6 fruit fly cellular contexts compared by ENCODE assay signal in genomic region chr3R:26042131-26042885, dm6.
TF ChIP-seq lines count a peak whose summit lies in the region.

No protein-coding gene starts in this region.

- TF ChIP-seq CTCF in whole organism, embryonic (GFP tag; optimal IDR thresholded peaks at IDR 0.05; lab: Kevin White, UChicago): peak; percentile 65

TF ChIP-seq in whole organism, 6 proteins besides CTCF, POLR2A, EP300 and RAD21:
- peak; percentile 69 for TF ChIP-seq CG8478 (optimal IDR thresholded peaks at IDR 0.05; lab: Kevin White, UChicago)
- TF ChIP-seq EcR (GFP tag; optimal IDR thresholded peaks at IDR 0.05; lab: Kevin White, UChicago): no peak
- no peak for TF ChIP-seq pan (optimal IDR thresholded peaks at IDR 0.05; lab: Kevin White, UChicago)

TF ChIP-seq in whole organism, adult, 20 proteins besides CTCF, POLR2A, EP300 and RAD21 (continues in another document):
- peak; percentile 95 for TF ChIP-seq CG11617 (GFP tag; optimal IDR thresholded peaks at IDR 0.05; lab: Kevin White, UChicago)
- TF ChIP-seq cic (GFP tag; optimal IDR thresholded peaks at IDR 0.05; lab: Kevin White, UChicago): peak; percentile 54
- peak; percentile 93 for TF ChIP-seq CG12768 (GFP tag; optimal IDR thresholded peaks at IDR 0.05; lab: Kevin White, UChicago)
- peak; percentile 96 for TF ChIP-seq Hr96 (GFP tag; optimal IDR thresholded peaks at IDR 0.05; lab: Kevin White, UChicago)
- TF ChIP-seq bab1 (GFP tag; optimal IDR thresholded peaks at IDR 0.05; lab: Kevin White, UChicago): peak; percentile 93
- peak; percentile 96 for TF ChIP-seq CG5204 (GFP tag; optimal IDR thresholded peaks at IDR 0.05; lab: Kevin White, UChicago)
- peak; percentile 70 for TF ChIP-seq pad (GFP tag; optimal IDR thresholded peaks at IDR 0.05; lab: Kevin White, UChicago)
- TF ChIP-seq Mnt (GFP tag; optimal IDR thresholded peaks at IDR 0.05; lab: Kevin White, UChicago): peak; percentile 91
- TF ChIP-seq CG14711 (tag; optimal IDR thresholded peaks at IDR 0.05; lab: Kevin White, UChicago): peak; percentile 100
- TF ChIP-seq CG1620 (GFP tag; optimal IDR thresholded peaks at IDR 0.05; lab: Kevin White, UChicago): peak; percentile 87
- peak; percentile 81 for TF ChIP-seq tj (GFP tag; optimal IDR thresholded peaks at IDR 0.05; lab: Kevin White, UChicago)
- TF ChIP-seq CG7045 (GFP tag; optimal IDR thresholded peaks at IDR 0.05; lab: Kevin White, UChicago): peak; percentile 93
- TF ChIP-seq kay (GFP tag; lab: Kevin White, UChicago; ENCODE audit: borderline replicate concordance): no peak
- TF ChIP-seq CG33017 (tag; optimal IDR thresholded peaks at IDR 0.05; lab: Kevin White, UChicago): peak; percentile 90
- TF ChIP-seq cnc (optimal IDR thresholded peaks at IDR 0.05; lab: Kevin White, UChicago): no peak
- TF ChIP-seq ovo (GFP tag; optimal IDR thresholded peaks at IDR 0.05; lab: Kevin White, UChicago): peak; percentile 67
- TF ChIP-seq Clk (GFP tag; optimal IDR thresholded peaks at IDR 0.05; lab: Kevin White, UChicago): peak; percentile 82

TF ChIP-seq in whole organism, embryonic, 481 proteins besides CTCF, POLR2A, EP300 and RAD21 (continues in another document):
- peak; percentile 97 for TF ChIP-seq Side (GFP tag; optimal IDR thresholded peaks at IDR 0.05; lab: Kevin White, UChicago)
- no peak for TF ChIP-seq Doc3 (GFP tag; IDR thresholded peaks at IDR 0.05; lab: Robert Waterston, UW; ENCODE audit: partially characterized antibody)
- peak; percentile 92 for TF ChIP-seq slou (GFP tag; optimal IDR thresholded peaks at IDR 0.05; lab: Kevin White, UChicago)
- TF ChIP-seq CG34376 (GFP tag; optimal IDR thresholded peaks at IDR 0.05; lab: Kevin White, UChicago): peak; percentile 69
- peak; percentile 97 for TF ChIP-seq CG10366 (GFP tag; IDR thresholded peaks at IDR 0.05; lab: Robert Waterston, UW)
- TF ChIP-seq CG1233 (GFP tag; optimal IDR thresholded peaks at IDR 0.05; lab: Kevin White, UChicago): peak; percentile 94
- peak; percentile 87 for TF ChIP-seq B-H2 (GFP tag; optimal IDR thresholded peaks at IDR 0.05; lab: Kevin White, UChicago)
- peak; percentile 89 for TF ChIP-seq CG9437 (GFP tag; optimal IDR thresholded peaks at IDR 0.05; lab: Kevin White, UChicago)
- no peak for TF ChIP-seq CG42726 (GFP tag; IDR thresholded peaks at IDR 0.05; lab: Robert Waterston, UW; ENCODE audit: partially characterized antibody)
- peak; percentile 90 for TF ChIP-seq CG17186 (GFP tag; optimal IDR thresholded peaks at IDR 0.05; lab: Kevin White, UChicago)
- peak; percentile 44 for TF ChIP-seq bigmax (GFP tag; optimal IDR thresholded peaks at IDR 0.05; lab: Kevin White, UChicago)
- TF ChIP-seq Fer3 (tag; optimal IDR thresholded peaks at IDR 0.05; lab: Kevin White, UChicago): peak; percentile 95
- peak; percentile 94 for TF ChIP-seq vfl (GFP tag; optimal IDR thresholded peaks at IDR 0.05; lab: Kevin White, UChicago)
- peak; percentile 96 for TF ChIP-seq CG5245 (GFP tag; optimal IDR thresholded peaks at IDR 0.05; lab: Kevin White, UChicago)
- TF ChIP-seq CoRest (tag; optimal IDR thresholded peaks at IDR 0.05; lab: Kevin White, UChicago): peak; percentile 96
- peak; percentile 92 for TF ChIP-seq sr (GFP tag; IDR thresholded peaks at IDR 0.05; lab: Robert Waterston, UW)
- TF ChIP-seq Scr (GFP tag; IDR thresholded peaks at IDR 0.05; lab: Robert Waterston, UW; ENCODE audit: partially characterized antibody): no peak

TF ChIP-seq in whole organism, prepupa, 60 proteins besides CTCF, POLR2A, EP300 and RAD21 (continues in another document):
- TF ChIP-seq pdm3 (GFP tag; optimal IDR thresholded peaks at IDR 0.05; lab: Kevin White, UChicago) (peak; percentile 98), cyc (GFP tag; optimal IDR thresholded peaks at IDR 0.05; lab: Kevin White, UChicago) (peak; percentile 98), Hr39 (GFP tag; optimal IDR thresholded peaks at IDR 0.05; lab: Kevin White, UChicago) (peak; percentile 99), CG4318 (GFP tag; optimal IDR thresholded peaks at IDR 0.05; lab: Kevin White, UChicago) (peak; percentile 97), Eip93F (GFP tag; optimal IDR thresholded peaks at IDR 0.05; lab: Kevin White, UChicago) (peak; percentile 92), CG11294 (GFP tag; IDR thresholded peaks at IDR 0.05; lab: Robert Waterston, UW) (peak; percentile 97), CG34406 (GFP tag; optimal IDR thresholded peaks at IDR 0.05; lab: Kevin White, UChicago) (peak; percentile 97), Sox15 (GFP tag; optimal IDR thresholded peaks at IDR 0.05; lab: Kevin White, UChicago) (peak; percentile 97), dac (GFP tag; optimal IDR thresholded peaks at IDR 0.05; lab: Kevin White, UChicago) (peak; percentile 95), Hr4 (GFP tag; optimal IDR thresholded peaks at IDR 0.05; lab: Kevin White, UChicago) (peak; percentile 98), CG11762 (GFP tag; optimal IDR thresholded peaks at IDR 0.05; lab: Kevin White, UChicago; ENCODE audit: insufficient read depth) (peak; percentile 97), fkh (GFP tag; optimal IDR thresholded peaks at IDR 0.05; lab: Kevin White, UChicago) (peak; percentile 91), salr (GFP tag; optimal IDR thresholded peaks at IDR 0.05; lab: Kevin White, UChicago) (peak; percentile 93 to 97), achi (GFP tag; optimal IDR thresholded peaks at IDR 0.05; lab: Kevin White, UChicago) (peak; percentile 97), CG3919 (GFP tag; optimal IDR thresholded peaks at IDR 0.05; lab: Kevin White, UChicago) (peak; percentile 98), net (GFP tag; optimal IDR thresholded peaks at IDR 0.05; lab: Kevin White, UChicago) (peak; percentile 98), OdsH (GFP tag; optimal IDR thresholded peaks at IDR 0.05; lab: Kevin White, UChicago) (peak; percentile 99), Hr38 (GFP tag; optimal IDR thresholded peaks at IDR 0.05; lab: Kevin White, UChicago) (peak; percentile 93)

TF ChIP-seq in whole organism, pupa, 21 proteins besides CTCF, POLR2A, EP300 and RAD21:
- TF ChIP-seq Pif1A (GFP tag; optimal IDR thresholded peaks at IDR 0.05; lab: Kevin White, UChicago) (peak; percentile 98), gl (tag; optimal IDR thresholded peaks at IDR 0.05; lab: Kevin White, UChicago) (peak; percentile 84), D1 (tag; optimal IDR thresholded peaks at IDR 0.05; lab: Kevin White, UChicago) (peak; percentile 59), CG32121 (GFP tag; IDR thresholded peaks at IDR 0.05; lab: Robert Waterston, UW) (peak; percentile 98), CG10348 (GFP tag; IDR thresholded peaks at IDR 0.05; lab: Robert Waterston, UW) (peak; percentile 91), Pif1B (GFP tag; optimal IDR thresholded peaks at IDR 0.05; lab: Kevin White, UChicago) (peak; percentile 94), CG17806 (tag; optimal IDR thresholded peaks at IDR 0.05; lab: Kevin White, UChicago) (peak; percentile 95), Snoo (tag; optimal IDR thresholded peaks at IDR 0.05; lab: Kevin White, UChicago) (peak; percentile 95), CG4496 (GFP tag; IDR thresholded peaks at IDR 0.05; lab: Robert Waterston, UW) (peak; percentile 99), CG12605 (GFP tag; IDR thresholded peaks at IDR 0.05; lab: Robert Waterston, UW) (peak; percentile 96), CG15710 (tag; optimal IDR thresholded peaks at IDR 0.05; lab: Kevin White, UChicago) (peak; percentile 94), CG13204 (GFP tag; optimal IDR thresholded peaks at IDR 0.05; lab: Kevin White, UChicago) (peak; percentile 77), fd96Ca (GFP tag; IDR thresholded peaks at IDR 0.05; lab: Robert Waterston, UW) (peak; percentile 99), CG14655 (GFP tag; optimal IDR thresholded peaks at IDR 0.05; lab: Kevin White, UChicago) (peak; percentile 97), CG9948 (tag; optimal IDR thresholded peaks at IDR 0.05; lab: Kevin White, UChicago) (peak; percentile 95), CG34367 (tag; optimal IDR thresholded peaks at IDR 0.05; lab: Kevin White, UChicago) (peak; percentile 93), EcR (GFP tag; optimal IDR thresholded peaks at IDR 0.05; lab: Kevin White, UChicago) (peak; percentile 17), CG8301 (tag; optimal IDR thresholded peaks at IDR 0.05; lab: Kevin White, UChicago) (peak; percentile 96), rn (GFP tag; IDR thresholded peaks at IDR 0.05; lab: Robert Waterston, UW) (peak; percentile 97), Ets98B (GFP tag; IDR thresholded peaks at IDR 0.05; lab: Robert Waterston, UW) (peak; percentile 99), CG8159 (tag; optimal IDR thresholded peaks at IDR 0.05; lab: Kevin White, UChicago) (peak; percentile 93)

TF ChIP-seq in whole organism, wandering third instar larva, 38 proteins besides CTCF, POLR2A, EP300 and RAD21 (continues in another document):
- TF ChIP-seq Hr83 (GFP tag; optimal IDR thresholded peaks at IDR 0.05; lab: Kevin White, UChicago; ENCODE audit: poor library complexity, severe bottlenecking) (peak; percentile 81), rgr (GFP tag; optimal IDR thresholded peaks at IDR 0.05; lab: Kevin White, UChicago) (peak; percentile 98), tai (GFP tag; optimal IDR thresholded peaks at IDR 0.05; lab: Kevin White, UChicago) (no peak), psq (GFP tag; optimal IDR thresholded peaks at IDR 0.05; lab: Kevin White, UChicago) (peak; percentile 92), N (GFP tag; optimal IDR thresholded peaks at IDR 0.05; lab: Kevin White, UChicago) (peak; percentile 88), CG9705 (GFP tag; optimal IDR thresholded peaks at IDR 0.05; lab: Kevin White, UChicago) (peak; percentile 77), dl (GFP tag; optimal IDR thresholded peaks at IDR 0.05; lab: Kevin White, UChicago; ENCODE audit: insufficient read depth in 1 of 2, partially characterized antibody in 2 of 2) (no peak), CG32264 (GFP tag; optimal IDR thresholded peaks at IDR 0.05; lab: Kevin White, UChicago) (peak; percentile 90), sage (GFP tag; optimal IDR thresholded peaks at IDR 0.05; lab: Kevin White, UChicago) (peak; percentile 87), foxo (GFP tag; optimal IDR thresholded peaks at IDR 0.05; lab: Kevin White, UChicago) (peak; percentile 71 to 98), Dfd (GFP tag; optimal IDR thresholded peaks at IDR 0.05; lab: Kevin White, UChicago) (peak; percentile 2), dmrt93B (GFP tag; optimal IDR thresholded peaks at IDR 0.05; lab: Kevin White, UChicago) (peak; percentile 93), Jra (GFP tag; optimal IDR thresholded peaks at IDR 0.05; lab: Kevin White, UChicago) (peak; percentile 94), GATAd (GFP tag; optimal IDR thresholded peaks at IDR 0.05; lab: Kevin White, UChicago) (peak; percentile 75), Dif (GFP tag; optimal IDR thresholded peaks at IDR 0.05; lab: Kevin White, UChicago; ENCODE audit: partially characterized antibody) (no peak), h (GFP tag; optimal IDR thresholded peaks at IDR 0.05; lab: Kevin White, UChicago) (peak; percentile 98), Hnf4 (GFP tag; optimal IDR thresholded peaks at IDR 0.05; lab: Kevin White, UChicago) (peak; percentile 96), CrebA (GFP tag; optimal IDR thresholded peaks at IDR 0.05; lab: Kevin White, UChicago; ENCODE audit: borderline replicate concordance) (no peak), pan (optimal IDR thresholded peaks at IDR 0.05; lab: Kevin White, UChicago) (no peak), dsf (GFP tag; optimal IDR thresholded peaks at IDR 0.05; lab: Kevin White, UChicago; ENCODE audit: borderline replicate concordance) (peak; percentile 86), Vsx2 (GFP tag; optimal IDR thresholded peaks at IDR 0.05; lab: Kevin White, UChicago; ENCODE audit: partially characterized antibody) (no peak)
